Worm (Caenorhabditis elegans) whole organism, L2 larva: ENCODE measurements around the gene T26H5.10.

Experiments
- F13H6.1 ChIP-seq: sonication (generic microtip); optimal IDR thresholded peaks from 2 replicates; lab custom pipeline; 2016; ENCODE audit warnings: missing genetic modification characterization, missing compliant biosample characterization
- aly-2 ChIP-seq: fragments of 150-350 bp; optimal IDR thresholded peaks from 2 replicates; lab custom pipeline; 2014; ENCODE audit warnings: missing biosample characterization, missing genetic modification characterization
- ama-1 ChIP-seq: fragments of 150-350 bp; optimal IDR thresholded peaks from 2 replicates; lab custom pipeline; 2018; ENCODE audit warnings: inconsistent platforms
- ceh-16 ChIP-seq: fragments of 150-350 bp; optimal IDR thresholded peaks from 2 replicates; lab custom pipeline; 2014; ENCODE audit warnings: missing biosample characterization, missing genetic modification characterization
- elt-1 ChIP-seq: fragments of 150-350 bp; optimal IDR thresholded peaks from 2 replicates; lab custom pipeline; 2014; ENCODE audit warnings: missing biosample characterization, missing genetic modification characterization
- gmeb-1 ChIP-seq: fragments of 150-350 bp; optimal IDR thresholded peaks from 2 replicates; lab custom pipeline; 2014; ENCODE audit warnings: missing biosample characterization, missing genetic modification characterization
- lin-13 ChIP-seq: fragments of 150-350 bp; optimal IDR thresholded peaks from 2 replicates; lab custom pipeline; 2014; ENCODE audit warnings: missing biosample characterization, missing genetic modification reagents, missing genetic modification characterization
- lsy-2 ChIP-seq, 2 experiments: fragments of 150-350 bp in 1 of 2; sonication (generic microtip) in 1 of 2; optimal IDR thresholded peaks; 2 replicates each; lab custom pipeline; 2014 to 2017; ENCODE audit warnings: missing biosample characterization in 2 of 2, missing genetic modification characterization in 2 of 2
- mbf-1 ChIP-seq: sonication (generic microtip); optimal IDR thresholded peaks from 2 replicates; lab custom pipeline; 2017; ENCODE audit warnings: missing biosample characterization, missing genetic modification characterization
- nhr-12 ChIP-seq: fragments of 150-350 bp; optimal IDR thresholded peaks from 2 replicates; lab custom pipeline; 2014; ENCODE audit warnings: missing biosample characterization, missing genetic modification characterization
- nhr-129 ChIP-seq: fragments of 150-350 bp; optimal IDR thresholded peaks from 2 replicates; lab custom pipeline; 2014; ENCODE audit warnings: missing biosample characterization, missing genetic modification characterization
- nhr-23 ChIP-seq: fragments of 150-350 bp; optimal IDR thresholded peaks from 2 replicates; lab custom pipeline; 2014; ENCODE audit warnings: missing biosample characterization, missing genetic modification reagents, missing genetic modification characterization
- nhr-6 ChIP-seq: fragments of 150-350 bp; optimal IDR thresholded peaks from 2 replicates; lab custom pipeline; 2014; ENCODE audit warnings: missing biosample characterization, missing genetic modification characterization
- nhr-77 ChIP-seq: fragments of 150-350 bp; optimal IDR thresholded peaks from 2 replicates; lab custom pipeline; 2014; ENCODE audit warnings: missing biosample characterization, missing genetic modification characterization
- skn-1 ChIP-seq: sonication (generic microtip); optimal IDR thresholded peaks from 2 replicates; lab custom pipeline; 2017; ENCODE audit warnings: missing biosample characterization, missing genetic modification characterization
- sma-3 ChIP-seq: sonication (generic microtip); optimal IDR thresholded peaks from 2 replicates; lab custom pipeline; 2016; ENCODE audit warnings: missing genetic modification reagents, missing genetic modification characterization, missing compliant biosample characterization
- sma-9 ChIP-seq, 2 experiments: fragments of 150-350 bp in 1 of 2; sonication (generic microtip) in 1 of 2; optimal IDR thresholded peaks; 2 replicates each; lab custom pipeline; 2014 to 2016; ENCODE audit warnings: missing genetic modification characterization in 2 of 2, mild to moderate bottlenecking in 1 of 2, missing biosample characterization in 1 of 2, missing compliant biosample characterization in 1 of 2, missing genetic modification reagents in 1 of 2, moderate library complexity in 1 of 2
- snpc-4 ChIP-seq: fragments of 150-350 bp; optimal IDR thresholded peaks from 2 replicates; lab custom pipeline; 2014; ENCODE audit warnings: missing biosample characterization, missing genetic modification characterization
- unc-55 ChIP-seq: fragments of 150-350 bp; sonication (generic microtip); optimal IDR thresholded peaks from 3 replicates; lab custom pipeline; 2014; ENCODE audit warnings: missing biosample characterization, missing genetic modification reagents, missing genetic modification characterization
- ztf-4 ChIP-seq: fragments of 150-350 bp; optimal IDR thresholded peaks from 2 replicates; lab custom pipeline; 2014; ENCODE audit warnings: missing biosample characterization, missing genetic modification characterization

The T26H5.10 gene

ce11 chrV:15395347-15395746, 48.3 kb downstream of the T26H5.10 start, which contains the start of gene cyb-3:
Gene cyb-3 (plus strand): TSS chrV:15395696.
- TF ChIP-seq skn-1 (tag; lab: Kevin White, UChicago) (no peak), lin-13 (GFP tag; lab: Kevin White, UChicago) (no peak), aly-2 (tag; lab: Kevin White, UChicago) (no peak), ama-1 (lab: Kevin White, UChicago) (no peak), nhr-12 (no peak), nhr-23 (tag; lab: Kevin White, UChicago) (no peak), mbf-1 (no peak), lsy-2 (tag; optimal IDR thresholded peaks at IDR 0.05; lab: Kevin White, UChicago) (no peak), gmeb-1 (tag; lab: Kevin White, UChicago) (no peak)

- no peak for TF ChIP-seq ama-1 (lab: Kevin White, UChicago)
- TF ChIP-seq nhr-129, result no peak
- TF ChIP-seq lin-13 (GFP tag; lab: Kevin White, UChicago), result peak; percentile 28
- TF ChIP-seq F13H6.1, result no peak
- no peak for TF ChIP-seq snpc-4
- no peak for TF ChIP-seq sma-9 (GFP tag; optimal IDR thresholded peaks at IDR 0.05; lab: Kevin White, UChicago)
- no peak for TF ChIP-seq sma-9 (tag; optimal IDR thresholded peaks at IDR 0.05; lab: Kevin White, UChicago)
- no peak for TF ChIP-seq ceh-16 (tag; lab: Kevin White, UChicago)
- TF ChIP-seq nhr-77, result no peak
- TF ChIP-seq nhr-12, result no peak
- no peak for TF ChIP-seq sma-3 (GFP tag; lab: Kevin White, UChicago)
- no peak for TF ChIP-seq ztf-4
- no peak for TF ChIP-seq skn-1 (tag; lab: Kevin White, UChicago)
- peak; percentile 5 for TF ChIP-seq unc-55 (GFP tag; lab: Kevin White, UChicago)
- TF ChIP-seq nhr-6, result no peak
- TF ChIP-seq elt-1 (tag; lab: Kevin White, UChicago), result no peak
- TF ChIP-seq lsy-2 (tag; optimal IDR thresholded peaks at IDR 0.05; lab: Kevin White, UChicago), result peak in 1 of 2 experiments; percentile 23
- peak; percentile 68 for TF ChIP-seq gmeb-1 (tag; lab: Kevin White, UChicago)
Measured at ce11 chrV:15394906-15395305, 48.7 kb downstream of the T26H5.10 start, which contains the start of gene T06E6.1. Gene T06E6.1 (minus strand): TSS chrV:15394961.
